Worm (Caenorhabditis elegans) whole organism, early embryonic: Measurements from ENCODE around the gene F13B6.2.

Experiments
- F13C5.2 ChIP-seq: sonication (generic microtip); optimal IDR thresholded peaks from 2 replicates; lab custom pipeline; 2017; ENCODE audit warnings: mild to moderate bottlenecking, missing genetic modification characterization, inconsistent platforms, missing compliant biosample characterization
- ama-1 ChIP-seq: fragments of 150-350 bp; optimal IDR thresholded peaks from 2 replicates; lab custom pipeline; 2014
- ets-7 ChIP-seq: sonication (generic microtip); optimal IDR thresholded peaks from 2 replicates; lab custom pipeline; 2016; ENCODE audit warnings: missing genotype, missing genetic modification characterization, missing compliant biosample characterization
- flt-1 ChIP-seq: fragments of 200-800 bp; sonication (Bioruptor generic); IDR thresholded peaks from 2 replicates; pipeline ENCODE4 v1.3.6; 2022; ENCODE audit warnings: missing genetic modification characterization, missing compliant biosample characterization
- hmbx-1 ChIP-seq: sonication (generic microtip); optimal IDR thresholded peaks from 2 replicates; lab custom pipeline; 2016; ENCODE audit warnings: mild to moderate bottlenecking, missing genetic modification characterization, missing compliant biosample characterization
- hmg-4 ChIP-seq: fragments of 200-800 bp; sonication (Bioruptor generic); optimal IDR thresholded peaks from 2 replicates; lab custom pipeline; 2018; ENCODE audit warnings: mild to moderate bottlenecking, missing genetic modification characterization, missing compliant biosample characterization
- hnd-1 ChIP-seq: sonication (generic microtip); optimal IDR thresholded peaks from 2 replicates; lab custom pipeline; 2016; ENCODE audit warnings: missing genetic modification characterization, missing compliant biosample characterization
- tbx-37 ChIP-seq: fragments of 200-800 bp; sonication (Bioruptor generic); conservative IDR thresholded peaks from 2 replicates; pipeline ENCODE4 v1.3.6; 2022; ENCODE audit warnings: missing genetic modification reagents, missing genetic modification characterization, missing compliant biosample characterization
- tra-4 ChIP-seq: sonication (generic microtip); optimal IDR thresholded peaks from 2 replicates; lab custom pipeline; 2017; ENCODE audit warnings: missing genetic modification characterization, missing compliant biosample characterization

ce11 chrIV:7505866-7506488 is 45.9 kb upstream of the F13B6.2 start:
- no peak for TF ChIP-seq ama-1 (lab: Kevin White, UChicago)
- no peak for TF ChIP-seq ets-7 (tag; lab: Kevin White, UChicago)
- TF ChIP-seq flt-1 (GFP tag; lab: Robert Waterston, UW), result no peak
- TF ChIP-seq hmbx-1 (tag; lab: Kevin White, UChicago), result no peak
- no peak for TF ChIP-seq hnd-1 (tag; lab: Kevin White, UChicago)
- TF ChIP-seq hmg-4, result no peak
- no peak for TF ChIP-seq tbx-37
- no peak for TF ChIP-seq tra-4 (tag; lab: Kevin White, UChicago)
- TF ChIP-seq F13C5.2, result no peak
